Fruit fly (Drosophila melanogaster): ENCODE data around the gene Jwa.

Jwa gene

dm6 chr2L:18707844-18708238 lies 2.3 kb upstream of the Jwa start (continued):
- TF ChIP-seq CG2199 (GFP tag; IDR thresholded peaks at IDR 0.05) (no peak), eyg (GFP tag; optimal IDR thresholded peaks at IDR 0.05) (no peak), CG9876 (GFP tag; optimal IDR thresholded peaks at IDR 0.05) (no peak), Dek (tag; optimal IDR thresholded peaks at IDR 0.05) (no peak), CG16863 (GFP tag; optimal IDR thresholded peaks at IDR 0.05) (peak; percentile 20), CG12942 (GFP tag; optimal IDR thresholded peaks at IDR 0.05) (no peak), NfI (GFP tag; optimal IDR thresholded peaks at IDR 0.05) (peak; percentile 18), Max (GFP tag; optimal IDR thresholded peaks at IDR 0.05) (peak; percentile 38), CG11456 (GFP tag; IDR thresholded peaks at IDR 0.05) (0 out of 3 replicates have a peak, but pooled peaks have one; percentile 10), TFAM (GFP tag; optimal IDR thresholded peaks at IDR 0.05) (no peak), Lpt (GFP tag; optimal IDR thresholded peaks at IDR 0.05) (no peak), aop (GFP tag; IDR thresholded peaks at IDR 0.05) (no peak), grau (tag; optimal IDR thresholded peaks at IDR 0.05) (peak; percentile 8), Elba2 (GFP tag; optimal IDR thresholded peaks at IDR 0.05) (peak; percentile 46), HHEX (GFP tag; optimal IDR thresholded peaks at IDR 0.05) (no peak), CG11723 (GFP tag; optimal IDR thresholded peaks at IDR 0.05) (no peak), Mes4 (GFP tag; optimal IDR thresholded peaks at IDR 0.05) (no peak), hth (optimal IDR thresholded peaks at IDR 0.05) (no peak), gro (GFP tag; optimal IDR thresholded peaks at IDR 0.05) (no peak), CG10979 (tag; optimal IDR thresholded peaks at IDR 0.05) (no peak), Xbp1 (GFP tag; optimal IDR thresholded peaks at IDR 0.05) (peak; percentile 12), tap (tag; optimal IDR thresholded peaks at IDR 0.05) (no peak), Nf-YC (tag; optimal IDR thresholded peaks at IDR 0.05) (no peak), hkb (optimal IDR thresholded peaks at IDR 0.05) (no peak), hkb (GFP tag; IDR thresholded peaks at IDR 0.05) (peak; percentile 45; the same call in 1 of the 2 replicates), vvl (GFP tag; IDR thresholded peaks at IDR 0.05) (peak; percentile 59), pfk (GFP tag; optimal IDR thresholded peaks at IDR 0.05) (no peak), CG8765 (GFP tag; IDR thresholded peaks at IDR 0.05) (no peak), CG11696 (GFP tag; IDR thresholded peaks at IDR 0.05) (no peak), CG14014 (GFP tag; IDR thresholded peaks at IDR 0.05) (peak; percentile 43; the same call in 1 of the 2 replicates), CG9932 (GFP tag; IDR thresholded peaks at IDR 0.05) (peak; percentile 53), Hmr (GFP tag; optimal IDR thresholded peaks at IDR 0.05) (peak; percentile 41), Xrp1 (GFP tag; IDR thresholded peaks at IDR 0.05) (peak; percentile 31; the same call in 1 of the 2 replicates), ash1 (GFP tag; optimal IDR thresholded peaks at IDR 0.05) (no peak), gcm2 (GFP tag; optimal IDR thresholded peaks at IDR 0.05) (no peak), Stat92E (GFP tag; optimal IDR thresholded peaks at IDR 0.05) (no peak), ind (GFP tag; optimal IDR thresholded peaks at IDR 0.05) (peak; percentile 33), MTF-1 (GFP tag; optimal IDR thresholded peaks at IDR 0.05; ENCODE audit: borderline replicate concordance) (no peak), CG18011 (GFP tag; optimal IDR thresholded peaks at IDR 0.05) (no peak), lab (GFP tag; optimal IDR thresholded peaks at IDR 0.05) (peak; percentile 13), otp (GFP tag; IDR thresholded peaks at IDR 0.05) (no peak), CG43689 (GFP tag; IDR thresholded peaks at IDR 0.05) (no peak), yki (optimal IDR thresholded peaks at IDR 0.05) (no peak), ssp (GFP tag; IDR thresholded peaks at IDR 0.05) (no peak), CG13624 (GFP tag; optimal IDR thresholded peaks at IDR 0.05) (peak; percentile 45), cas (GFP tag; IDR thresholded peaks at IDR 0.05) (0 out of 2 replicates have a peak, but pooled peaks have one; percentile 9), caup (GFP tag; optimal IDR thresholded peaks at IDR 0.05; ENCODE audit: severe bottlenecking) (peak; percentile 24), CG17829 (tag; optimal IDR thresholded peaks at IDR 0.05) (no peak), Dll (GFP tag; IDR thresholded peaks at IDR 0.05; ENCODE audit: partially characterized antibody) (no peak), jing (GFP tag; optimal IDR thresholded peaks at IDR 0.05) (no peak), dm (GFP tag; optimal IDR thresholded peaks at IDR 0.05) (no peak), Aef1 (GFP tag; IDR thresholded peaks at IDR 0.05) (peak; percentile 36; the same call in 1 of the 3 replicates)

All from whole organism, embryonic.